Worm (Caenorhabditis elegans) whole organism, midembryonic: ENCODE data around the gene gst-32.

Source experiments
- T22C8.4 ChIP-seq: fragments of 200-800 bp; sonication (Bioruptor generic); IDR thresholded peaks from 2 replicates; pipeline ENCODE4 v1.3.6; 2022; ENCODE audit warnings: missing genetic modification characterization, missing compliant biosample characterization
- cog-1 ChIP-seq: sonication (generic microtip); optimal IDR thresholded peaks from 2 replicates; lab custom pipeline; 2016; ENCODE audit warnings: missing genetic modification characterization, missing compliant biosample characterization
- flt-1 ChIP-seq: fragments of 200-800 bp; sonication (Bioruptor generic); IDR thresholded peaks from 2 replicates; pipeline ENCODE4 v1.3.6; 2022; ENCODE audit warnings: missing genetic modification characterization, missing compliant biosample characterization
- klf-2 ChIP-seq: fragments of 200-800 bp; sonication (Bioruptor generic); conservative IDR thresholded peaks from 2 replicates; pipeline ENCODE4 v1.3.6; 2022; ENCODE audit warnings: missing genetic modification reagents, missing genetic modification characterization, missing compliant biosample characterization
- med-1 ChIP-seq: sonication (generic microtip); optimal IDR thresholded peaks from 2 replicates; lab custom pipeline; 2017; ENCODE audit warnings: missing genetic modification characterization, mild to moderate bottlenecking, missing compliant biosample characterization, antibody characterized with exemption, missing genetic modification reagents; ENCODE audit not compliant: insufficient read depth
- ref-1 ChIP-seq: fragments of 200-800 bp; sonication (Bioruptor generic); conservative IDR thresholded peaks from 2 replicates; pipeline ENCODE4 v1.3.6; 2022; ENCODE audit warnings: missing genetic modification reagents, missing genetic modification characterization, missing compliant biosample characterization
- tab-1 ChIP-seq: fragments of 200-800 bp; sonication (Bioruptor generic); IDR thresholded peaks from 2 replicates; pipeline ENCODE4 v1.3.6; 2022; ENCODE audit warnings: missing genetic modification characterization, missing compliant biosample characterization
- ztf-23 ChIP-seq: fragments of 200-800 bp; sonication (Bioruptor generic); IDR thresholded peaks from 2 replicates; pipeline ENCODE4 v1.3.6; 2022; ENCODE audit warnings: missing genetic modification reagents, missing genetic modification characterization, missing compliant biosample characterization
- ztf-29 ChIP-seq: fragments of 200-800 bp; sonication (Bioruptor generic); IDR thresholded peaks from 2 replicates; pipeline ENCODE4 v1.3.6; 2022; ENCODE audit warnings: missing genetic modification reagents, missing genetic modification characterization, missing compliant biosample characterization

Gene gst-32

ce11 chrII:15196433-15196832 lies 18.0 kb upstream of the gst-32 start, which contains the start of gene spsb-1:
Gene spsb-1 (plus strand): TSS chrII:15196733.
- TF ChIP-seq tab-1 (GFP tag; lab: Robert Waterston, UW), result no peak
- TF ChIP-seq flt-1 (GFP tag; lab: Robert Waterston, UW), result no peak

ce11 chrII:15195346-15195745 lies 17.0 kb upstream of the gst-32 start:
- no peak for TF ChIP-seq tab-1 (GFP tag; lab: Robert Waterston, UW)
- no peak for TF ChIP-seq flt-1 (GFP tag; lab: Robert Waterston, UW)
- no peak for TF ChIP-seq med-1 (GFP tag; lab: Kevin White, UChicago)
- no peak for TF ChIP-seq ref-1 (GFP tag; lab: Robert Waterston, UW)
- no peak for TF ChIP-seq klf-2 (GFP tag; lab: Robert Waterston, UW)
- no peak for TF ChIP-seq ztf-23 (GFP tag; lab: Robert Waterston, UW)
- no peak for TF ChIP-seq ztf-29 (GFP tag; lab: Robert Waterston, UW)
- TF ChIP-seq T22C8.4 (GFP tag; lab: Robert Waterston, UW), result no peak
- TF ChIP-seq cog-1, result no peak

ce11 chrII:15193961-15194360 lies 15.6 kb upstream of the gst-32 start:
- TF ChIP-seq flt-1 (GFP tag; lab: Robert Waterston, UW) (no peak), klf-2 (GFP tag; lab: Robert Waterston, UW) (no peak), T22C8.4 (GFP tag; lab: Robert Waterston, UW) (no peak), ref-1 (GFP tag; lab: Robert Waterston, UW) (no peak), cog-1 (no peak), ztf-29 (GFP tag; lab: Robert Waterston, UW) (no peak), ztf-23 (GFP tag; lab: Robert Waterston, UW) (no peak), med-1 (GFP tag; lab: Kevin White, UChicago) (no peak), tab-1 (GFP tag; lab: Robert Waterston, UW) (no peak)

- TF ChIP-seq flt-1 (GFP tag; lab: Robert Waterston, UW) (no peak), cog-1 (no peak), klf-2 (GFP tag; lab: Robert Waterston, UW) (no peak), tab-1 (GFP tag; lab: Robert Waterston, UW) (no peak), ref-1 (GFP tag; lab: Robert Waterston, UW) (no peak), ztf-29 (GFP tag; lab: Robert Waterston, UW) (no peak), med-1 (GFP tag; lab: Kevin White, UChicago) (no peak), T22C8.4 (GFP tag; lab: Robert Waterston, UW) (no peak), ztf-23 (GFP tag; lab: Robert Waterston, UW) (no peak)
Measured at ce11 chrII:15190971-15191370, 12.6 kb upstream of the gst-32 start.

ce11 chrII:15189956-15190355 lies 11.6 kb upstream of the gst-32 start:
- no peak for TF ChIP-seq flt-1 (GFP tag; lab: Robert Waterston, UW)
- no peak for TF ChIP-seq cog-1
- no peak for TF ChIP-seq tab-1 (GFP tag; lab: Robert Waterston, UW)
- TF ChIP-seq ref-1 (GFP tag; lab: Robert Waterston, UW), result no peak
- TF ChIP-seq ztf-23 (GFP tag; lab: Robert Waterston, UW), result no peak
- no peak for TF ChIP-seq med-1 (GFP tag; lab: Kevin White, UChicago)
- no peak for TF ChIP-seq T22C8.4 (GFP tag; lab: Robert Waterston, UW)
- no peak for TF ChIP-seq ztf-29 (GFP tag; lab: Robert Waterston, UW)
- no peak for TF ChIP-seq klf-2 (GFP tag; lab: Robert Waterston, UW)

ce11 chrII:15185289-15185688 lies 6.9 kb upstream of the gst-32 start, which contains the start of gene gst-35:
Gene gst-35 (minus strand): TSS chrII:15185389.
- no peak for TF ChIP-seq cog-1
- no peak for TF ChIP-seq tab-1 (GFP tag; lab: Robert Waterston, UW)
- TF ChIP-seq ztf-23 (GFP tag; lab: Robert Waterston, UW), result no peak
- no peak for TF ChIP-seq med-1 (GFP tag; lab: Kevin White, UChicago)
- TF ChIP-seq klf-2 (GFP tag; lab: Robert Waterston, UW), result no peak
- TF ChIP-seq ztf-29 (GFP tag; lab: Robert Waterston, UW), result no peak

ce11 chrII:15183139-15183538 lies 4.7 kb upstream of the gst-32 start, which contains the start of gene gst-34:
Gene gst-34 (minus strand): TSS chrII:15183239.
- TF ChIP-seq T22C8.4 (GFP tag; lab: Robert Waterston, UW) (no peak), cog-1 (no peak), ztf-29 (GFP tag; lab: Robert Waterston, UW) (no peak), flt-1 (GFP tag; lab: Robert Waterston, UW) (no peak), med-1 (GFP tag; lab: Kevin White, UChicago) (no peak), ztf-23 (GFP tag; lab: Robert Waterston, UW) (no peak), ref-1 (GFP tag; lab: Robert Waterston, UW) (no peak), tab-1 (GFP tag; lab: Robert Waterston, UW) (no peak), klf-2 (GFP tag; lab: Robert Waterston, UW) (no peak)

- TF ChIP-seq ztf-23 (GFP tag; lab: Robert Waterston, UW) (no peak), klf-2 (GFP tag; lab: Robert Waterston, UW) (no peak), cog-1 (no peak), tab-1 (GFP tag; lab: Robert Waterston, UW) (no peak)
Measured at ce11 chrII:15175643-15176042, 2.8 kb downstream of the gst-32 start, which contains the start of gene Y53F4B.36. Gene Y53F4B.36 (plus strand): TSS chrII:15175943.

ce11 chrII:15174915-15175548 lies 3.4 kb downstream of the gst-32 start, which contains the start of gene gst-31:
Gene gst-31 (minus strand): TSS chrII:15174965.
- TF ChIP-seq tab-1 (GFP tag; lab: Robert Waterston, UW), result no peak
- TF ChIP-seq ztf-23 (GFP tag; lab: Robert Waterston, UW), result no peak
- no peak for TF ChIP-seq ztf-29 (GFP tag; lab: Robert Waterston, UW)
- TF ChIP-seq flt-1 (GFP tag; lab: Robert Waterston, UW), result no peak
- no peak for TF ChIP-seq ref-1 (GFP tag; lab: Robert Waterston, UW)
- TF ChIP-seq med-1 (GFP tag; lab: Kevin White, UChicago), result no peak
- TF ChIP-seq T22C8.4 (GFP tag; lab: Robert Waterston, UW), result no peak
- no peak for TF ChIP-seq klf-2 (GFP tag; lab: Robert Waterston, UW)
- no peak for TF ChIP-seq cog-1
